Fruit fly (Drosophila melanogaster) whole organism, embryonic: ENCODE data around the gene Mvb12.
A peak's percentile ranks its signal among the peaks of the same experiment; 100 is the strongest.

Source experiments
- CG10274 ChIP-seq: fragments of 200-800 bp; sonication (Bioruptor generic); optimal IDR thresholded peaks from 3 replicates; lab custom pipeline; 2017; ENCODE audit warnings: missing biosample characterization, mild to moderate bottlenecking, missing genetic modification characterization
- CG11093 ChIP-seq: fragments of 200-800 bp; sonication (Bioruptor generic); IDR thresholded peaks from 3 replicates; pipeline ENCODE4 v1.3.6; 2022; ENCODE audit warnings: missing biosample characterization, missing genetic modification characterization
- CG11696 ChIP-seq: fragments of 200-800 bp; sonication (Bioruptor generic); IDR thresholded peaks from 2 replicates; pipeline ENCODE4 v1.3.6; 2022; ENCODE audit warnings: missing biosample characterization, missing genetic modification characterization
- CG12659 ChIP-seq: fragments of 200-800 bp; sonication (Bioruptor generic); optimal IDR thresholded peaks from 3 replicates; lab custom pipeline; 2017; ENCODE audit warnings: mild to moderate bottlenecking, missing biosample characterization, missing genetic modification reagents, missing genetic modification characterization
- CG12744 ChIP-seq: fragments of 200-800 bp; sonication (Bioruptor generic); optimal IDR thresholded peaks from 2 replicates; lab custom pipeline; 2016; ENCODE audit warnings: missing biosample characterization, missing genetic modification characterization
- CG13287 ChIP-seq: fragments of 200-800 bp; sonication (Bioruptor generic); IDR thresholded peaks from 2 replicates; pipeline ENCODE4 v1.3.6; 2022; ENCODE audit warnings: missing biosample characterization, missing genetic modification characterization; ENCODE audit not compliant: partially characterized antibody
- CG13894 ChIP-seq: fragments of 200-800 bp; sonication (Bioruptor generic); optimal IDR thresholded peaks from 3 replicates; lab custom pipeline; 2018; ENCODE audit warnings: missing biosample characterization, mild to moderate bottlenecking, missing genetic modification characterization, moderate library complexity
- CG1603 ChIP-seq: fragments of 200-800 bp; sonication (Bioruptor generic); optimal IDR thresholded peaks from 2 replicates; lab custom pipeline; 2019; ENCODE audit warnings: missing biosample characterization, mild to moderate bottlenecking, missing genetic modification characterization, moderate library complexity
- CG17361 ChIP-seq: fragments of 200-800 bp; sonication (Bioruptor generic); IDR thresholded peaks from 3 replicates; pipeline ENCODE4 v1.3.6; 2022; ENCODE audit warnings: missing biosample characterization, missing genetic modification characterization
- CG18599 ChIP-seq: fragments of 200-800 bp; sonication (Bioruptor generic); optimal IDR thresholded peaks from 3 replicates; lab custom pipeline; 2017; ENCODE audit warnings: missing biosample characterization, missing genetic modification characterization, mild to moderate bottlenecking, moderate library complexity, missing genetic modification reagents
- CG31224 ChIP-seq: fragments of 200-800 bp; sonication (Bioruptor generic); IDR thresholded peaks from 2 replicates; pipeline ENCODE4 v1.3.6; 2022; ENCODE audit warnings: missing biosample characterization, missing genetic modification characterization
- CG32772 ChIP-seq: fragments of 200-800 bp; sonication (Bioruptor generic); IDR thresholded peaks from 2 replicates; pipeline ENCODE4 v1.3.6; 2022; ENCODE audit warnings: missing biosample characterization, missing genetic modification characterization
- CG3995 ChIP-seq: fragments of 200-800 bp; sonication (Bioruptor generic); optimal IDR thresholded peaks from 3 replicates; lab custom pipeline; 2016; ENCODE audit warnings: missing biosample characterization, missing genetic modification characterization
- CG43689 ChIP-seq: fragments of 200-800 bp; sonication (Bioruptor generic); IDR thresholded peaks from 2 replicates; pipeline ENCODE4 v1.3.6; 2022; ENCODE audit warnings: missing biosample characterization, missing genetic modification characterization
- CG7987 ChIP-seq: fragments of 200-800 bp; sonication (Bioruptor generic); optimal IDR thresholded peaks from 2 replicates; lab custom pipeline; 2018; ENCODE audit warnings: missing biosample characterization, mild to moderate bottlenecking, missing genetic modification characterization, moderate library complexity
- Deaf1 ChIP-seq: fragments of 200-800 bp; optimal IDR thresholded peaks from 3 replicates; lab custom pipeline; 2019; ENCODE audit warnings: missing biosample characterization, mild to moderate bottlenecking, missing genetic modification characterization, moderate library complexity
- Dref ChIP-seq: fragments of 200-800 bp; sonication (Bioruptor generic); IDR thresholded peaks from 2 replicates; pipeline ENCODE4 v1.3.6; 2022; ENCODE audit warnings: missing biosample characterization, missing genetic modification characterization
- HLH4C ChIP-seq: fragments of 200-800 bp; sonication (Bioruptor generic); IDR thresholded peaks from 3 replicates; pipeline ENCODE4 v1.3.6; 2022; ENCODE audit warnings: missing biosample characterization, missing genetic modification characterization; ENCODE audit not compliant: partially characterized antibody
- MESR4 ChIP-seq: fragments of 200-800 bp; sonication (Bioruptor generic); optimal IDR thresholded peaks from 2 replicates; lab custom pipeline; 2018; ENCODE audit warnings: missing biosample characterization, mild to moderate bottlenecking, missing genetic modification characterization, moderate library complexity
- Nf-YB ChIP-seq: fragments of 200-800 bp; sonication (Bioruptor generic); optimal IDR thresholded peaks from 3 replicates; lab custom pipeline; 2019; ENCODE audit warnings: missing biosample characterization, mild to moderate bottlenecking, missing genetic modification characterization, moderate library complexity
- Opbp ChIP-seq: fragments of 200-800 bp; sonication (Bioruptor generic); IDR thresholded peaks from 3 replicates; pipeline ENCODE4 v1.3.6; 2022; ENCODE audit warnings: missing biosample characterization, missing genetic modification characterization; ENCODE audit not compliant: partially characterized antibody
- Sox102F ChIP-seq: fragments of 200-800 bp; sonication (Bioruptor generic); optimal IDR thresholded peaks from 2 replicates; lab custom pipeline; 2018; ENCODE audit warnings: missing biosample characterization, mild to moderate bottlenecking, missing genetic modification characterization, moderate library complexity
- Sry-δ ChIP-seq: fragments of 200-800 bp; sonication (Bioruptor generic); optimal IDR thresholded peaks from 2 replicates; lab custom pipeline; 2016; ENCODE audit warnings: missing biosample characterization, missing genetic modification characterization
- Ssrp ChIP-seq: fragments of 200-800 bp; sonication (Bioruptor generic); optimal IDR thresholded peaks from 2 replicates; lab custom pipeline; 2018; ENCODE audit warnings: missing biosample characterization, mild to moderate bottlenecking, missing genetic modification characterization, moderate library complexity
- Xrp1 ChIP-seq: fragments of 200-800 bp; sonication (Bioruptor generic); IDR thresholded peaks from 2 replicates; pipeline ENCODE4 v1.3.6; 2022; ENCODE audit warnings: missing biosample characterization, missing genetic modification characterization
- YL-1 ChIP-seq: fragments of 200-800 bp; sonication (Bioruptor generic); optimal IDR thresholded peaks from 3 replicates; lab custom pipeline; 2017; ENCODE audit warnings: missing biosample characterization, mild to moderate bottlenecking, missing genetic modification characterization
- abd-A ChIP-seq: fragments of 200-800 bp; sonication (Bioruptor generic); optimal IDR thresholded peaks from 3 replicates; lab custom pipeline; 2019; ENCODE audit warnings: missing biosample characterization, mild to moderate bottlenecking, missing genetic modification characterization, moderate library complexity
- ash1 ChIP-seq: fragments of 200-800 bp; sonication (Bioruptor generic); optimal IDR thresholded peaks from 2 replicates; lab custom pipeline; 2018; ENCODE audit warnings: missing biosample characterization, mild to moderate bottlenecking, missing genetic modification characterization
- az2 ChIP-seq: fragments of 200-800 bp; sonication (Bioruptor generic); optimal IDR thresholded peaks from 3 replicates; lab custom pipeline; 2016; ENCODE audit warnings: missing biosample characterization, missing genetic modification characterization
- dm ChIP-seq: fragments of 200-800 bp; sonication (Bioruptor generic); optimal IDR thresholded peaks from 3 replicates; lab custom pipeline; 2016; ENCODE audit warnings: missing biosample characterization, missing genetic modification characterization
- gem ChIP-seq: fragments of 200-800 bp; sonication (Bioruptor generic); optimal IDR thresholded peaks from 2 replicates; lab custom pipeline; 2019; ENCODE audit warnings: missing biosample characterization, mild to moderate bottlenecking, missing genetic modification characterization, moderate library complexity
- her ChIP-seq: fragments of 200-800 bp; sonication (Bioruptor generic); optimal IDR thresholded peaks from 2 replicates; lab custom pipeline; 2016; ENCODE audit warnings: missing biosample characterization, missing genetic modification characterization
- inv ChIP-seq: fragments of 200-800 bp; sonication (Bioruptor generic); IDR thresholded peaks from 2 replicates; pipeline ENCODE4 v1.3.6; 2022; ENCODE audit warnings: missing biosample characterization, missing genetic modification characterization; ENCODE audit not compliant: partially characterized antibody
- maf-S ChIP-seq: fragments of 200-800 bp; sonication (Bioruptor generic); optimal IDR thresholded peaks from 2 replicates; lab custom pipeline; 2016; ENCODE audit warnings: missing biosample characterization, missing genetic modification characterization
- oc ChIP-seq: fragments of 200-800 bp; sonication (Bioruptor generic); optimal IDR thresholded peaks from 2 replicates; lab custom pipeline; 2018; ENCODE audit warnings: missing biosample characterization, mild to moderate bottlenecking, missing genetic modification characterization, moderate library complexity
- phol ChIP-seq: fragments of 200-800 bp; sonication (Bioruptor generic); optimal IDR thresholded peaks from 3 replicates; lab custom pipeline; 2018; ENCODE audit warnings: missing biosample characterization, mild to moderate bottlenecking, missing genetic modification characterization, moderate library complexity
- sd ChIP-seq: fragments of 200-800 bp; sonication (Bioruptor generic); optimal IDR thresholded peaks from 3 replicates; lab custom pipeline; 2018; ENCODE audit warnings: missing biosample characterization, mild to moderate bottlenecking, missing genetic modification characterization, moderate library complexity
- sens ChIP-seq: fragments of 200-800 bp; sonication (Bioruptor generic); peaks from one replicate; lab custom pipeline; 2016; ENCODE audit warnings: missing biosample characterization, missing genetic modification characterization
- shn ChIP-seq: fragments of 200-800 bp; sonication (Bioruptor generic); optimal IDR thresholded peaks from 3 replicates; lab custom pipeline; 2016; ENCODE audit warnings: missing biosample characterization, missing genetic modification characterization
- so ChIP-seq: fragments of 200-800 bp; sonication (Bioruptor generic); IDR thresholded peaks from 3 replicates; pipeline ENCODE4 v1.3.6; 2022; ENCODE audit warnings: missing biosample characterization, missing genetic modification characterization

The Mvb12 gene

dm6 chrX:18101098-18101711 lies at the start of gene Mvb12 (continued):
- TF ChIP-seq Sry-δ (GFP tag; lab: Kevin White, UChicago): peak; percentile 53
- TF ChIP-seq YL-1 (GFP tag; lab: Kevin White, UChicago): peak; percentile 23
- peak; percentile 65 for TF ChIP-seq Dref (GFP tag; lab: Robert Waterston, UW)
- TF ChIP-seq CG17361: no peak
- TF ChIP-seq phol (tag; lab: Kevin White, UChicago): no peak
- TF ChIP-seq CG11696 (GFP tag; lab: Robert Waterston, UW): no peak
- TF ChIP-seq CG18599 (GFP tag; lab: Kevin White, UChicago): no peak
- no peak for TF ChIP-seq CG32772 (GFP tag; lab: Robert Waterston, UW)
- peak; percentile 41; the same call in 2 of the 3 replicates for TF ChIP-seq HLH4C
- TF ChIP-seq dm (GFP tag; lab: Kevin White, UChicago): no peak
- TF ChIP-seq so (GFP tag; lab: Robert Waterston, UW): no peak
- peak; percentile 29 for TF ChIP-seq CG12659
- TF ChIP-seq CG13287 (GFP tag; lab: Robert Waterston, UW): peak; percentile 59
- TF ChIP-seq sens: peak; percentile 77
- TF ChIP-seq Deaf1 (tag; lab: Kevin White, UChicago): peak; percentile 58
- peak; percentile 78 for TF ChIP-seq Opbp (GFP tag; lab: Robert Waterston, UW)
- TF ChIP-seq oc (tag; lab: Kevin White, UChicago): no peak
- TF ChIP-seq shn (GFP tag; lab: Kevin White, UChicago): no peak
- no peak for TF ChIP-seq CG10274 (GFP tag; lab: Kevin White, UChicago)
- TF ChIP-seq CG1603: peak; percentile 48
- TF ChIP-seq maf-S: no peak
- peak; percentile 41; the same call in 1 of the 2 replicates for TF ChIP-seq inv (GFP tag; lab: Robert Waterston, UW)
- TF ChIP-seq sd: no peak
- peak; percentile 54 for TF ChIP-seq MESR4 (GFP tag; lab: Kevin White, UChicago)
- peak; percentile 18 for TF ChIP-seq Sox102F (GFP tag; lab: Kevin White, UChicago)
- TF ChIP-seq Nf-YB: no peak
- TF ChIP-seq, all 482 proteins: peak for 108

dm6 chrX:18149292-18149691 lies 48.2 kb upstream of the Mvb12 start:
- TF ChIP-seq CG7987 (GFP tag; lab: Kevin White, UChicago) (no peak), CG13894 (tag; lab: Kevin White, UChicago) (peak; percentile 54), CG11093 (GFP tag; lab: Robert Waterston, UW) (no peak), ash1 (GFP tag; lab: Kevin White, UChicago) (no peak), CG31224 (GFP tag; lab: Robert Waterston, UW) (no peak), Xrp1 (GFP tag; lab: Robert Waterston, UW) (no peak), CG43689 (GFP tag; lab: Robert Waterston, UW) (no peak), her (GFP tag; lab: Kevin White, UChicago) (no peak), az2 (GFP tag; lab: Kevin White, UChicago) (no peak), CG3995 (no peak), CG12744 (GFP tag; lab: Kevin White, UChicago) (no peak), gem (tag; lab: Kevin White, UChicago) (no peak), CG1603 (no peak), abd-A (tag; lab: Kevin White, UChicago) (peak; percentile 51), Ssrp (tag; lab: Kevin White, UChicago) (no peak)
- TF ChIP-seq, all 482 proteins: peak for 2
